Worm (Caenorhabditis elegans) whole organism, L3 larva: Measurements from ENCODE around the gene F18A1.1.

Experiments used
- R02D3.7 ChIP-seq: fragments of 150-350 bp; optimal IDR thresholded peaks from 2 replicates; lab custom pipeline; 2014; ENCODE audit warnings: missing biosample characterization, missing genetic modification characterization
- fkh-2 ChIP-seq: fragments of 150-350 bp; optimal IDR thresholded peaks from 2 replicates; lab custom pipeline; 2014; ENCODE audit warnings: missing biosample characterization, missing genetic modification reagents, missing genetic modification characterization

DNA sequence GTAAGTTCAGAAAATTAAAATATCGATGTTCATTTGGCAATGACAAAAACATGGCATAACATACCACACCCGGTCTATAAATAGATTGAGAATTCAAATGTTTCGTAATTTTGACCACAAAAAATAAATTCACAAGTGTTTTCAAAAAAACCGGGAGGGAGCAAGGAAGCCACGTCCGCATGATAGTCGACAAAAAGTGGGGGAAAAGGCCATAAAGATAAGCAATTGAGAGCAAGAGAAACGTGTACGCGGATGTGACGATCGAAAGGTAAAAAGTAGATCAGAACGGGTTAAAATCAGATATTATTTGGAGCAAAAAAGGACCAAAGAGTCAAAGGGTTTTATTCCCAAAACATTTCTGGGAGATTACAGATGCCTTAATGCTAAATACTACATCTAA is 10.1 kb downstream of the F18A1.1 start:
- TF ChIP-seq R02D3.7 (tag; lab: Kevin White, UChicago): no peak
- no peak for TF ChIP-seq fkh-2 (tag; lab: Kevin White, UChicago)
